Fruit fly (Drosophila melanogaster) whole organism, embryonic: ENCODE data around the gene Ist1.

Experiments used
- Awh ChIP-seq: fragments of 200-800 bp; sonication (Bioruptor generic); IDR thresholded peaks from 2 replicates; pipeline ENCODE4, ENCODE4 v1.3.6; 2022; ENCODE audit warnings: missing biosample characterization, missing genetic modification characterization
- B-H1 ChIP-seq: fragments of 200-800 bp; sonication (Bioruptor generic); IDR thresholded peaks from 3 replicates; pipeline ENCODE4 v1.3.6; 2022; ENCODE audit warnings: missing biosample characterization, missing genetic modification characterization
- CG10209 ChIP-seq: fragments of 200-800 bp; sonication (Bioruptor generic); optimal IDR thresholded peaks from 3 replicates; lab custom pipeline; 2017; ENCODE audit warnings: missing biosample characterization, mild to moderate bottlenecking, missing genetic modification characterization, missing genetic modification reagents
- CG11093 ChIP-seq: fragments of 200-800 bp; sonication (Bioruptor generic); IDR thresholded peaks from 3 replicates; pipeline ENCODE4 v1.3.6; 2022; ENCODE audit warnings: missing biosample characterization, missing genetic modification characterization
- CG11695 ChIP-seq: fragments of 200-800 bp; sonication (Bioruptor generic); IDR thresholded peaks from 3 replicates; pipeline ENCODE4 v1.3.6; 2022; ENCODE audit warnings: missing biosample characterization, missing genetic modification characterization
- CG13775 ChIP-seq: fragments of 200-800 bp; sonication (Bioruptor generic); optimal IDR thresholded peaks from 3 replicates; lab custom pipeline; 2017; ENCODE audit warnings: missing biosample characterization, mild to moderate bottlenecking, missing genetic modification characterization
- CG14710 ChIP-seq: fragments of 200-800 bp; sonication (Bioruptor generic); optimal IDR thresholded peaks from 3 replicates; lab custom pipeline; 2019; ENCODE audit warnings: missing biosample characterization, mild to moderate bottlenecking, missing genetic modification characterization, moderate library complexity
- CG15696 ChIP-seq: fragments of 200-800 bp; sonication (Bioruptor generic); optimal IDR thresholded peaks from 2 replicates; lab custom pipeline; 2019; ENCODE audit warnings: missing biosample characterization, mild to moderate bottlenecking, missing genetic modification characterization, moderate library complexity
- CG17568 ChIP-seq: fragments of 200-800 bp; sonication (Bioruptor generic); optimal IDR thresholded peaks from 2 replicates; lab custom pipeline; 2018; ENCODE audit warnings: missing biosample characterization, mild to moderate bottlenecking, missing genetic modification characterization, moderate library complexity
- CG17912 ChIP-seq: fragments of 200-800 bp; sonication (Bioruptor generic); optimal IDR thresholded peaks from 2 replicates; lab custom pipeline; 2018; ENCODE audit warnings: missing biosample characterization, mild to moderate bottlenecking, missing genetic modification characterization
- CG2120 ChIP-seq: fragments of 200-800 bp; sonication (Bioruptor generic); optimal IDR thresholded peaks from 3 replicates; lab custom pipeline; 2016; ENCODE audit warnings: missing biosample characterization, missing genetic modification characterization
- CG2199 ChIP-seq: fragments of 200-800 bp; sonication (Bioruptor generic); IDR thresholded peaks from 3 replicates; pipeline ENCODE4 v1.3.6; 2022; ENCODE audit warnings: missing biosample characterization, missing genetic modification characterization
- CG32767 ChIP-seq: fragments of 200-800 bp; sonication (Bioruptor generic); IDR thresholded peaks from 2 replicates; pipeline ENCODE4 v1.3.6; 2022; ENCODE audit warnings: missing biosample characterization, missing genetic modification characterization
- CG3281 ChIP-seq: fragments of 200-800 bp; sonication (Bioruptor generic); optimal IDR thresholded peaks from 3 replicates; lab custom pipeline; 2017; ENCODE audit warnings: missing biosample characterization, mild to moderate bottlenecking, missing genetic modification characterization
- CG6254 ChIP-seq: fragments of 200-800 bp; sonication (Bioruptor generic); optimal IDR thresholded peaks from 3 replicates; lab custom pipeline; 2017; ENCODE audit warnings: mild to moderate bottlenecking, missing biosample characterization, missing genetic modification reagents, missing genetic modification characterization
- CG8290 ChIP-seq, 3 experiments: fragments of 200-800 bp; sonication (Bioruptor generic); optimal IDR thresholded peaks; 2 replicates each; lab custom pipeline; 2016 to 2019; ENCODE audit warnings: missing biosample characterization in 3 of 3, missing genetic modification characterization in 3 of 3, mild to moderate bottlenecking in 2 of 3, moderate library complexity in 1 of 3
- CG8388 ChIP-seq: fragments of 200-800 bp; sonication (Bioruptor generic); optimal IDR thresholded peaks from 2 replicates; lab custom pipeline; 2019; ENCODE audit warnings: missing biosample characterization, mild to moderate bottlenecking, missing genetic modification characterization, moderate library complexity
- CG8924 ChIP-seq: fragments of 200-800 bp; optimal IDR thresholded peaks from 3 replicates; lab custom pipeline; 2019; ENCODE audit warnings: missing biosample characterization, mild to moderate bottlenecking, missing genetic modification characterization, moderate library complexity
- CG8944 ChIP-seq: fragments of 200-800 bp; sonication (Bioruptor generic); optimal IDR thresholded peaks from 3 replicates; lab custom pipeline; 2016; ENCODE audit warnings: missing biosample characterization, missing genetic modification characterization
- CG9437 ChIP-seq: fragments of 200-800 bp; sonication (Bioruptor generic); optimal IDR thresholded peaks from 2 replicates; lab custom pipeline; 2018; ENCODE audit warnings: missing biosample characterization, mild to moderate bottlenecking, missing genetic modification characterization
- D19A ChIP-seq: fragments of 200-800 bp; optimal IDR thresholded peaks from 3 replicates; lab custom pipeline; 2019; ENCODE audit warnings: missing biosample characterization, mild to moderate bottlenecking, missing genetic modification characterization, moderate library complexity
- Dbx ChIP-seq: fragments of 200-800 bp; sonication (Bioruptor generic); IDR thresholded peaks from 3 replicates; pipeline ENCODE4 v1.3.6; 2022; ENCODE audit warnings: missing biosample characterization, missing genetic modification characterization
- Deaf1 ChIP-seq: fragments of 200-800 bp; optimal IDR thresholded peaks from 3 replicates; lab custom pipeline; 2019; ENCODE audit warnings: missing biosample characterization, mild to moderate bottlenecking, missing genetic modification characterization, moderate library complexity
- Eip74EF ChIP-seq, 2 experiments: fragments of 200-800 bp in 1 of 2; fragments of >200 bp in 1 of 2; sonication (Bioruptor generic) in 1 of 2; optimal IDR thresholded peaks; 2 replicates each; lab custom pipeline; 2017 to 2019; ENCODE audit warnings: missing biosample characterization in 2 of 2, missing genetic modification characterization in 2 of 2, mild to moderate bottlenecking in 1 of 2, moderate library complexity in 1 of 2
- Fer1 ChIP-seq: fragments of 200-800 bp; sonication (Bioruptor generic); optimal IDR thresholded peaks from 2 replicates; lab custom pipeline; 2017; ENCODE audit warnings: missing biosample characterization, mild to moderate bottlenecking, missing genetic modification characterization
- H2.0 ChIP-seq: fragments of 200-800 bp; sonication (Bioruptor generic); IDR thresholded peaks from 2 replicates; pipeline ENCODE4 v1.3.6; 2022; ENCODE audit warnings: missing biosample characterization, missing genetic modification characterization
- HmgZ ChIP-seq: fragments of 200-800 bp; sonication (Bioruptor generic); optimal IDR thresholded peaks from 2 replicates; lab custom pipeline; 2018; ENCODE audit warnings: missing biosample characterization, mild to moderate bottlenecking, missing genetic modification characterization
- Mrtf ChIP-seq: fragments of 200-800 bp; sonication (Bioruptor generic); IDR thresholded peaks from 3 replicates; pipeline ENCODE4 v1.3.6; 2022; ENCODE audit warnings: missing biosample characterization, missing genetic modification characterization
- Nf-YC ChIP-seq: fragments of 200-800 bp; optimal IDR thresholded peaks from 3 replicates; lab custom pipeline; 2019; ENCODE audit warnings: missing biosample characterization, mild to moderate bottlenecking, missing genetic modification characterization, moderate library complexity
- Optix ChIP-seq: fragments of 200-800 bp; sonication (Bioruptor generic); IDR thresholded peaks from 3 replicates; pipeline ENCODE4 v1.3.6; 2022; ENCODE audit warnings: missing biosample characterization, missing genetic modification characterization
- Rfx ChIP-seq: fragments of 200-800 bp; sonication (Bioruptor generic); IDR thresholded peaks from 2 replicates; pipeline ENCODE4 v1.3.6; 2022; ENCODE audit warnings: missing biosample characterization, missing genetic modification characterization
- Sox100B ChIP-seq: fragments of 200-800 bp; sonication (Bioruptor generic); optimal IDR thresholded peaks from 3 replicates; lab custom pipeline; 2018; ENCODE audit warnings: missing biosample characterization, mild to moderate bottlenecking, missing genetic modification characterization
- ara ChIP-seq: fragments of 200-800 bp; sonication (Bioruptor generic); IDR thresholded peaks from 2 replicates; pipeline ENCODE4 v1.3.6; 2022; ENCODE audit warnings: missing biosample characterization, missing genetic modification characterization
- az2 ChIP-seq: fragments of 200-800 bp; sonication (Bioruptor generic); optimal IDR thresholded peaks from 3 replicates; lab custom pipeline; 2016; ENCODE audit warnings: missing biosample characterization, missing genetic modification characterization
- bab2 ChIP-seq: fragments of 200-800 bp; sonication (Bioruptor generic); optimal IDR thresholded peaks from 2 replicates; lab custom pipeline; 2016; ENCODE audit warnings: missing biosample characterization, missing genetic modification characterization
- bbx ChIP-seq: fragments of 200-800 bp; sonication (Bioruptor generic); IDR thresholded peaks from 2 replicates; pipeline ENCODE4 v1.3.6; 2022; ENCODE audit warnings: missing biosample characterization, missing genetic modification characterization; ENCODE audit not compliant: partially characterized antibody
- caup ChIP-seq: fragments of 200-800 bp; sonication (Bioruptor generic); optimal IDR thresholded peaks from 3 replicates; lab custom pipeline; 2017; ENCODE audit warnings: missing biosample characterization, mild to moderate bottlenecking, missing genetic modification characterization, moderate library complexity; ENCODE audit not compliant: severe bottlenecking
- cg ChIP-seq: fragments of 200-800 bp; sonication (Bioruptor generic); optimal IDR thresholded peaks from 3 replicates; lab custom pipeline; 2019; ENCODE audit warnings: missing biosample characterization, mild to moderate bottlenecking, missing genetic modification characterization, moderate library complexity
- cwo ChIP-seq: fragments of 200-800 bp; sonication (Bioruptor generic); optimal IDR thresholded peaks from 3 replicates; lab custom pipeline; 2017; ENCODE audit warnings: missing biosample characterization, missing genetic modification characterization, mild to moderate bottlenecking, moderate library complexity, missing genetic modification reagents
- dm ChIP-seq: fragments of 200-800 bp; sonication (Bioruptor generic); optimal IDR thresholded peaks from 3 replicates; lab custom pipeline; 2016; ENCODE audit warnings: missing biosample characterization, missing genetic modification characterization
- ewg ChIP-seq: fragments of 200-800 bp; sonication (Bioruptor generic); optimal IDR thresholded peaks from 3 replicates; lab custom pipeline; 2017; ENCODE audit warnings: mild to moderate bottlenecking, missing biosample characterization, missing genetic modification reagents, missing genetic modification characterization
- kah ChIP-seq: fragments of 200-800 bp; sonication (Bioruptor generic); optimal IDR thresholded peaks from 2 replicates; lab custom pipeline; 2018; ENCODE audit warnings: missing biosample characterization, mild to moderate bottlenecking, missing genetic modification characterization
- nau ChIP-seq: fragments of 200-800 bp; sonication (Bioruptor generic); optimal IDR thresholded peaks from 3 replicates; lab custom pipeline; 2017; ENCODE audit warnings: missing biosample characterization, mild to moderate bottlenecking, missing genetic modification characterization, missing genetic modification reagents
- pum ChIP-seq: fragments of 200-800 bp; sonication (Bioruptor generic); optimal IDR thresholded peaks from 2 replicates; lab custom pipeline; 2016; ENCODE audit warnings: missing biosample characterization, missing genetic modification characterization
- run ChIP-seq: fragments of 200-800 bp; sonication (Bioruptor generic); optimal IDR thresholded peaks from 3 replicates; lab custom pipeline; 2018; ENCODE audit warnings: missing biosample characterization, mild to moderate bottlenecking, missing genetic modification characterization
- sens ChIP-seq: fragments of 200-800 bp; sonication (Bioruptor generic); peaks from one replicate; lab custom pipeline; 2016; ENCODE audit warnings: missing biosample characterization, missing genetic modification characterization
- stc ChIP-seq: fragments of 200-800 bp; sonication (Bioruptor generic); IDR thresholded peaks from 2 replicates; pipeline ENCODE4 v1.3.6; 2022; ENCODE audit warnings: missing biosample characterization, missing genetic modification characterization
- tll ChIP-seq, 2 experiments: fragments of 200-800 bp in 1 of 2; fragments of >200 bp in 1 of 2; sonication (Bioruptor generic) in 1 of 2; optimal IDR thresholded peaks; 2 replicates each; lab custom pipeline; 2017 to 2019; ENCODE audit warnings: missing biosample characterization in 2 of 2, missing genetic modification characterization in 2 of 2, mild to moderate bottlenecking in 1 of 2, moderate library complexity in 1 of 2
- zf30C ChIP-seq: fragments of 200-800 bp; sonication (Bioruptor generic); optimal IDR thresholded peaks from 3 replicates; lab custom pipeline; 2018; ENCODE audit warnings: missing biosample characterization, mild to moderate bottlenecking, missing genetic modification characterization

Gene Ist1

dm6 chr3L:6705865-6706264 lies 50.4 kb downstream of the Ist1 start (continued):
- peak; percentile 17 for TF ChIP-seq caup (GFP tag; lab: Kevin White, UChicago)
- TF ChIP-seq CG10209 (GFP tag; lab: Kevin White, UChicago), result peak; percentile 53
- peak; percentile 45 for TF ChIP-seq CG2120 (GFP tag; lab: Kevin White, UChicago)
- TF ChIP-seq Optix (GFP tag; lab: Robert Waterston, UW), result no peak
- no peak for TF ChIP-seq bbx
- TF ChIP-seq CG2199 (GFP tag; lab: Robert Waterston, UW), result 0 out of 3 replicates have a peak, but pooled peaks have one; percentile 45
- TF ChIP-seq kah (GFP tag; lab: Kevin White, UChicago), result peak; percentile 61
- TF ChIP-seq CG11695 (GFP tag; lab: Robert Waterston, UW), result peak; percentile 53; the same call in 2 of the 3 replicates
- peak; percentile 13 for TF ChIP-seq CG3281
- peak; percentile 54 for TF ChIP-seq Fer1 (GFP tag; lab: Kevin White, UChicago)
- peak; percentile 19 for TF ChIP-seq CG17568
- no peak for TF ChIP-seq Awh
- TF ChIP-seq CG8924, result peak; percentile 74
- TF ChIP-seq CG15696 (tag; lab: Kevin White, UChicago), result peak; percentile 35
- TF ChIP-seq CG8944, result peak; percentile 25
- peak; percentile 50; the same call in 2 of the 3 replicates for TF ChIP-seq B-H1
- TF ChIP-seq Sox100B (GFP tag; lab: Kevin White, UChicago), result peak; percentile 69
- TF ChIP-seq Nf-YC, result peak; percentile 63
- TF ChIP-seq CG6254, result peak; percentile 30
- TF ChIP-seq az2 (GFP tag; lab: Kevin White, UChicago), result peak; percentile 63
- peak; percentile 61 for TF ChIP-seq D19A
- TF ChIP-seq nau (GFP tag; lab: Kevin White, UChicago), result peak; percentile 69
- TF ChIP-seq cwo (GFP tag; lab: Kevin White, UChicago), result peak; percentile 61
- TF ChIP-seq Mrtf (GFP tag; lab: Robert Waterston, UW), result peak; percentile 14; the same call in 1 of the 3 replicates
- peak; percentile 65 for TF ChIP-seq CG8388 (GFP tag; lab: Kevin White, UChicago)
- peak; percentile 28 for TF ChIP-seq CG13775 (GFP tag; lab: Kevin White, UChicago)
- TF ChIP-seq run (tag; lab: Kevin White, UChicago), result peak; percentile 35
- TF ChIP-seq Dbx (GFP tag; lab: Robert Waterston, UW), result peak; percentile 45; the same call in 1 of the 3 replicates
- TF ChIP-seq dm, result no peak
- peak; percentile 91 for TF ChIP-seq sens (GFP tag; lab: Kevin White, UChicago)
- TF ChIP-seq CG11093, result 0 out of 3 replicates have a peak, but pooled peaks have one; percentile 34
- peak; percentile 51 for TF ChIP-seq bab2
- peak; percentile 12 for TF ChIP-seq CG9437
- TF ChIP-seq CG14710 (tag; lab: Kevin White, UChicago), result peak; percentile 44
- peak; percentile 32; the same call in 1 of the 2 replicates for TF ChIP-seq stc (GFP tag; lab: Robert Waterston, UW)
- TF ChIP-seq Deaf1 (tag; lab: Kevin White, UChicago), result peak; percentile 36
- TF ChIP-seq CG17912, result peak; percentile 17
- TF ChIP-seq ara (GFP tag; lab: Robert Waterston, UW), result no peak
- TF ChIP-seq Rfx (GFP tag; lab: Robert Waterston, UW), result peak; percentile 67
- TF ChIP-seq zf30C (GFP tag; lab: Kevin White, UChicago), result peak; percentile 18
- TF ChIP-seq cg (GFP tag; lab: Kevin White, UChicago), result no peak
- peak in 1 of 2 experiments; percentile 67 for TF ChIP-seq Eip74EF (GFP tag; optimal IDR thresholded peaks at IDR 0.05; lab: Kevin White, UChicago)
- TF ChIP-seq CG32767 (GFP tag; lab: Robert Waterston, UW), result 0 out of 2 replicates have a peak, but pooled peaks have one; percentile 30
- TF ChIP-seq H2.0 (GFP tag; lab: Robert Waterston, UW), result peak; percentile 60
- no peak for TF ChIP-seq tll (GFP tag; optimal IDR thresholded peaks at IDR 0.05; lab: Kevin White, UChicago)
- TF ChIP-seq ewg (GFP tag; lab: Kevin White, UChicago), result peak; percentile 32
- TF ChIP-seq HmgZ, result peak; percentile 6
- TF ChIP-seq pum (GFP tag; lab: Kevin White, UChicago), result peak; percentile 27
- peak; percentile 3 for TF ChIP-seq CG8290 (GFP tag; optimal IDR thresholded peaks at IDR 0.05; lab: Kevin White, UChicago)
- peak in 1 of 2 experiments; percentile 25 for TF ChIP-seq CG8290 (tag; optimal IDR thresholded peaks at IDR 0.05; lab: Kevin White, UChicago)
